Worm (Caenorhabditis elegans) whole organism, L1 larva: ENCODE data around the gene C25D7.16.

Experiments used
- fos-1 ChIP-seq: fragments of 150-350 bp; optimal IDR thresholded peaks from 2 replicates; lab custom pipeline; 2014; ENCODE audit warnings: missing biosample characterization, missing genetic modification characterization
- mep-1 ChIP-seq: fragments of 150-350 bp; optimal IDR thresholded peaks from 2 replicates; lab custom pipeline; 2014; ENCODE audit warnings: missing biosample characterization, missing genetic modification characterization
- nhr-237 ChIP-seq: fragments of 150-350 bp; optimal IDR thresholded peaks from 2 replicates; lab custom pipeline; 2014; ENCODE audit warnings: missing biosample characterization, missing genetic modification characterization
- nhr-47 ChIP-seq: sonication (generic microtip); optimal IDR thresholded peaks from 2 replicates; lab custom pipeline; 2016; ENCODE audit warnings: mild to moderate bottlenecking, missing genetic modification characterization, moderate library complexity, missing compliant biosample characterization

- TF ChIP-seq fos-1 (no peak), nhr-237 (tag; lab: Kevin White, UChicago) (no peak), nhr-47 (no peak), mep-1 (no peak)
Observed at ce11 chrV:15090457-15090856, 34.5 kb downstream of the C25D7.16 start, which contains the start of gene C01G10.17.
